Worm (Caenorhabditis elegans): Measurements from ENCODE around the gene Y61A9LA.12.
"Not testable (repeated sequence)": the region's sequence is repeated elsewhere in the genome, so short reads cannot be mapped to it uniquely, and the experiment has no call there.

- TF ChIP-seq ztf-29 (GFP tag; IDR thresholded peaks at IDR 0.05); ref-1 (GFP tag; conservative IDR thresholded peaks at IDR 0.05); cog-1 (tag; optimal IDR thresholded peaks at IDR 0.05); T22C8.4 (GFP tag; IDR thresholded peaks at IDR 0.05); klf-2 (GFP tag; conservative IDR thresholded peaks at IDR 0.05): not testable (repeated sequence)
These were observed 6.8 kb downstream of the Y61A9LA.12 start, which contains the start of gene Y61A9LA.4 for ce11 chrV:4560441-4560840.

Measured in whole organism, midembryonic.